Fruit fly (Drosophila melanogaster): ENCODE results near the gene CG13907.

CG13907 gene

DNA sequence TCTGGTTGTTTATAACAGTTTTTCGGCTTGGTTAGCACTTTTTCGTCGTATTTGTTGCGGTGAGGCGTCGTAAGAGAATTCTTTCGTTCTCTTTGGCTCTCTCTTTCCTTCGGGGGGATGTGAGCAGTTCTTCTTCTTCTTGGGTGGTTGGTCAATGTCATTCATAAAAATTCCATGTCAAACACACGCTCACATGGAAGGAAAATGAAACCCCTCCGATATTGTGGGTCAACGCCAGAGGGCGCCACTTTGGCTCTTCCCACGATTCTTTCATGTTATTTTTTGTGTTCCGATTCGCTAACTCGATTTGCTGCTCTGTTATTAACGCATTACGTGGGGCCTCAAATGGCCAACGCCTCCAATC lies 1.1 kb upstream of the CG13907 start (continued):
- no peak for TF ChIP-seq insv (GFP tag; optimal IDR thresholded peaks at IDR 0.05)
- peak; percentile 50 to 54 for TF ChIP-seq Trl (optimal IDR thresholded peaks at IDR 0.05)
- TF ChIP-seq Trl (GFP tag; optimal IDR thresholded peaks at IDR 0.05), result no peak
- TF ChIP-seq CG15514 (GFP tag; optimal IDR thresholded peaks at IDR 0.05), result peak; percentile 7
- no peak for TF ChIP-seq Ada2b (GFP tag; IDR thresholded peaks at IDR 0.05)
- 0 out of 4 replicates have a peak, but pooled peaks have one; percentile 19 for TF ChIP-seq chinmo (GFP tag; IDR thresholded peaks at IDR 0.05; ENCODE audit: partially characterized antibody)
- TF ChIP-seq Ets65A (GFP tag), result peak; percentile 40
- no peak for TF ChIP-seq mam (GFP tag; optimal IDR thresholded peaks at IDR 0.05)
- TF ChIP-seq Oli (tag; optimal IDR thresholded peaks at IDR 0.05), result no peak
- TF ChIP-seq pros (GFP tag; optimal IDR thresholded peaks at IDR 0.05), result peak; percentile 81
- TF ChIP-seq kah (GFP tag; optimal IDR thresholded peaks at IDR 0.05), result no peak
- no peak for TF ChIP-seq CG14965 (GFP tag; optimal IDR thresholded peaks at IDR 0.05; ENCODE audit: borderline replicate concordance)
- TF ChIP-seq mirr (GFP tag; optimal IDR thresholded peaks at IDR 0.05), result peak; percentile 34
- TF ChIP-seq CG1024 (GFP tag; IDR thresholded peaks at IDR 0.05), result peak; percentile 41; the same call in 1 of the 2 replicates
- peak; percentile 59 for TF ChIP-seq Dip2 (GFP tag; IDR thresholded peaks at IDR 0.05)
- peak; percentile 19; the same call in 1 of the 2 replicates for TF ChIP-seq CG32532 (GFP tag; IDR thresholded peaks at IDR 0.05)
- 0 out of 2 replicates have a peak, but pooled peaks have one; percentile 18 for TF ChIP-seq lmd (GFP tag; IDR thresholded peaks at IDR 0.05)
- TF ChIP-seq ttk (GFP tag; IDR thresholded peaks at IDR 0.05), result no peak
- no peak for TF ChIP-seq onecut (GFP tag; IDR thresholded peaks at IDR 0.05)
- TF ChIP-seq Med (GFP tag), result peak; percentile 75
- no peak for TF ChIP-seq Oaz (GFP tag; IDR thresholded peaks at IDR 0.05)
- no peak for TF ChIP-seq CG4282 (GFP tag; optimal IDR thresholded peaks at IDR 0.05)
- no peak for TF ChIP-seq stwl (tag; optimal IDR thresholded peaks at IDR 0.05)
- TF ChIP-seq repo (GFP tag; optimal IDR thresholded peaks at IDR 0.05), result no peak
- TF ChIP-seq CG2199 (GFP tag; IDR thresholded peaks at IDR 0.05), result 0 out of 3 replicates have a peak, but pooled peaks have one; percentile 11
- TF ChIP-seq Kr (GFP tag; optimal IDR thresholded peaks at IDR 0.05), result no peak
- no peak for TF ChIP-seq CG7372 (GFP tag; IDR thresholded peaks at IDR 0.05)
- no peak for TF ChIP-seq org-1 (GFP tag; optimal IDR thresholded peaks at IDR 0.05)
- TF ChIP-seq CG18262 (tag; optimal IDR thresholded peaks at IDR 0.05), result no peak
- TF ChIP-seq otp (GFP tag; IDR thresholded peaks at IDR 0.05), result no peak
- peak; percentile 94 for TF ChIP-seq CG13894 (tag; optimal IDR thresholded peaks at IDR 0.05)
- TF ChIP-seq CG3163 (GFP tag; optimal IDR thresholded peaks at IDR 0.05), result peak; percentile 94
- TF ChIP-seq CTCF (GFP tag; optimal IDR thresholded peaks at IDR 0.05), result peak; percentile 91
- no peak for TF ChIP-seq bsh (GFP tag; optimal IDR thresholded peaks at IDR 0.05)
- TF ChIP-seq CG32767 (GFP tag; IDR thresholded peaks at IDR 0.05), result no peak
- TF ChIP-seq tgo (GFP tag; IDR thresholded peaks at IDR 0.05), result no peak
- peak; percentile 45; the same call in 1 of the 3 replicates for TF ChIP-seq CG6791 (GFP tag; IDR thresholded peaks at IDR 0.05; ENCODE audit: partially characterized antibody)
- TF ChIP-seq kni (GFP tag; optimal IDR thresholded peaks at IDR 0.05), result peak; percentile 21
- no peak for TF ChIP-seq CG9727 (GFP tag; optimal IDR thresholded peaks at IDR 0.05)
- peak; percentile 20; the same call in 1 of the 3 replicates for TF ChIP-seq ken (GFP tag; IDR thresholded peaks at IDR 0.05)
- no peak for TF ChIP-seq aop (GFP tag; IDR thresholded peaks at IDR 0.05)
- TF ChIP-seq CG12071 (GFP tag; optimal IDR thresholded peaks at IDR 0.05), result no peak
- TF ChIP-seq CG5180 (GFP tag; optimal IDR thresholded peaks at IDR 0.05), result no peak
- TF ChIP-seq NK7.1 (GFP tag; optimal IDR thresholded peaks at IDR 0.05), result no peak
- TF ChIP-seq Tbp (GFP tag; optimal IDR thresholded peaks at IDR 0.05), result no peak
- no peak for TF ChIP-seq Lpt (GFP tag; optimal IDR thresholded peaks at IDR 0.05)
